Worm (Caenorhabditis elegans) whole organism, L4/young adult: Measurements from ENCODE around the gene srx-125.

Experiments
- W03F9.2 ChIP-seq: fragments of 150-350 bp; optimal IDR thresholded peaks from 2 replicates; lab custom pipeline; 2014; ENCODE audit warnings: missing biosample characterization, missing genetic modification characterization
- him-1 ChIP-seq: sonication (generic microtip); optimal IDR thresholded peaks from 2 replicates; lab custom pipeline; 2016; ENCODE audit warnings: missing genotype, missing genetic modification reagents, missing genetic modification characterization, missing compliant biosample characterization

DNA sequence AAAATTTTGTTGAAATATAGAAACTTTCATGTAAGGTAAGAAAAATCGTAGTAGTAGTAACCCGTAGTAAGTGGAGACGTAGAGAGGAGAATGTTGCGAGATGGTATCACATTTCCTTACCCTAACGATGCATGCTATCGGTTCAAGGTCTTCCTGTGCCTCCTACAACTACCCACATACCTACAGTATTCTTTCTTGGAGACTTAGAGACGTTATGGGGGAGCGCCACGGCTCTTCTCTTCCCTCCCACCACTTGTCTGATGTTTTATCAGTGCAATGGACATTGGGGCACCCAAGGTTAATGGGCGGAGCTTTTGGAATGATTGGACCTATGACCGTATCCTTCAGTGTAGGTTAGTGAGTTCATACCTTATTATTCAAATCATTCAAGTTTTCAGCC is 23.8 kb downstream of the srx-125 start:
- TF ChIP-seq W03F9.2 (no peak), him-1 (no peak)
